Worm (Caenorhabditis elegans) whole organism, mixed stage, embryonic: ENCODE results near the gene H12I13.1.

ENCODE experiments used
- blmp-1 ChIP-seq: fragments of 150-350 bp; optimal IDR thresholded peaks from 2 replicates; lab custom pipeline; 2014; ENCODE audit warnings: missing biosample characterization, missing genetic modification characterization
- elt-1 ChIP-seq: sonication (generic microtip); optimal IDR thresholded peaks from 2 replicates; lab custom pipeline; 2017; ENCODE audit warnings: missing genetic modification characterization, mild to moderate bottlenecking, missing compliant biosample characterization, antibody characterized with exemption, moderate library complexity, borderline replicate concordance; ENCODE audit not compliant: insufficient read depth
- elt-3 ChIP-seq: fragments of 150-350 bp; optimal IDR thresholded peaks from 2 replicates; lab custom pipeline; 2014; ENCODE audit warnings: missing biosample characterization, missing genetic modification characterization
- mep-1 ChIP-seq: fragments of 150-350 bp; optimal IDR thresholded peaks from 2 replicates; lab custom pipeline; 2017; ENCODE audit warnings: missing biosample characterization, missing genetic modification reagents, missing genetic modification characterization, inconsistent platforms
- nhr-12 ChIP-seq: fragments of 150-350 bp; optimal IDR thresholded peaks from 2 replicates; lab custom pipeline; 2014; ENCODE audit warnings: missing biosample characterization, missing genetic modification characterization
- nhr-28 ChIP-seq: fragments of 150-350 bp; optimal IDR thresholded peaks from 2 replicates; lab custom pipeline; 2014; ENCODE audit warnings: missing biosample characterization, missing genetic modification characterization
- sem-2 ChIP-seq: fragments of 200-800 bp; sonication (Bioruptor generic); optimal IDR thresholded peaks from 2 replicates; lab custom pipeline; 2018; ENCODE audit warnings: mild to moderate bottlenecking, missing genetic modification characterization, missing compliant biosample characterization
- snpc-4 ChIP-seq: fragments of 150-350 bp; optimal IDR thresholded peaks from 2 replicates; lab custom pipeline; 2014; ENCODE audit warnings: missing biosample characterization, missing genetic modification characterization
- unc-39 ChIP-seq: fragments of 150-350 bp; optimal IDR thresholded peaks from 2 replicates; lab custom pipeline; 2014; ENCODE audit warnings: missing biosample characterization, missing genetic modification characterization
- unc-62 ChIP-seq: fragments of 150-350 bp; optimal IDR thresholded peaks from 2 replicates; lab custom pipeline; 2014; ENCODE audit warnings: missing biosample characterization, missing genetic modification reagents, missing genetic modification characterization

DNA sequence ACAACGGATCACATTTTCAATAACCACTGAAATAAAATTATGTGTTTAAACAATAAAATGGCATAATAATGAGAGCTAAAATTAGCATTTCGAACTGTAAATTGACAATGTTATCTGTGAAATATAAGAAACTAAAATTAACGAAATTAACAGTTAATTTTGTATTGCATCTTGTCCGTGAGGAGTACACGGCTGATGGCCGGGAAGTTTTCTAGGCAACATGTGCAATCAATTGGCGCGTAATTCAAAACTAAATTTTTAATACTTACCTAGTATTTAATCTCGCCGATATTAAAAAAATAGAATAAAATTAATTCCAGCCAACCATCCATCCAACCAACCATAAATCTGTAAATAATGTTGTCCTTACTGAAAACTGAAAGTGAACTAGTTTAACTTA is 5.5 kb downstream of the H12I13.1 start:
- no peak for TF ChIP-seq unc-62 (GFP tag; lab: Kevin White, UChicago)
- no peak for TF ChIP-seq sem-2
- TF ChIP-seq blmp-1 (tag; lab: Kevin White, UChicago) = no peak
- no peak for TF ChIP-seq nhr-12 (tag; lab: Kevin White, UChicago)
- no peak for TF ChIP-seq elt-1 (tag; lab: Kevin White, UChicago)
- no peak for TF ChIP-seq snpc-4 (tag; lab: Kevin White, UChicago)
- TF ChIP-seq unc-39 (tag; lab: Kevin White, UChicago) = no peak
- no peak for TF ChIP-seq mep-1 (tag; lab: Kevin White, UChicago)
- TF ChIP-seq nhr-28 (tag; lab: Kevin White, UChicago) = no peak
- no peak for TF ChIP-seq elt-3
